Fruit fly (Drosophila melanogaster) Kc167 (cell line): ENCODE data around the gene NimC2.

Experiments used
- h ChIP-seq: fragments of >200 bp; optimal IDR thresholded peaks from 3 replicates; lab custom pipeline; 2018; ENCODE audit warnings: missing external identifiers
- psq ChIP-seq: fragments of >200 bp; optimal IDR thresholded peaks from 2 replicates; lab custom pipeline; 2017; ENCODE audit warnings: missing external identifiers
- ttk ChIP-seq: sonication (Bioruptor generic); optimal IDR thresholded peaks from 2 replicates; lab custom pipeline; 2017; ENCODE audit warnings: missing external identifiers

DNA sequence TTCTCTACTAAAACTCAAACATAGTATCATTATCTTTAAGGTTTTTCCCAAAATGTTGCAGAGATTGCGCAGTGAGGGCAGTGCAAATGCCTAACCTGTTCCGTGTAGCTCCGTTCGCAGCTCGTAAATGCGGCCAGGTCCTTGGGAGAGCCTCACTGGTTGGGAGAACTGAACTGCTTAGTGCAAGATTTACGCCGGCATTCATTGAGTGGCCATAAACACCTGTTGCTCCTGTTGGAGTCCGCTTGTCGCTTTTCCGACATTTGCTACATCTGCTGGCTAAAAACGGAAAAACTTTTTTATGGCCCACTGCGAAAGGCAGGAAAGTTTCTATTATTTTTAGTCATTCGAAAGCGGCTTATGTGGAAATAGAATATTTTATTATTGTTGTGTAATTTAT, 22.0 kb downstream of the NimC2 start:
- TF ChIP-seq h (lab: Kevin White, UChicago) (no peak), ttk (lab: Kevin White, UChicago) (no peak), psq (no peak)
